Fruit fly (Drosophila melanogaster): ENCODE results near the gene CG8997.

- TF ChIP-seq CG7368 (GFP tag; optimal IDR thresholded peaks at IDR 0.05) (no peak), Hr39 (GFP tag; optimal IDR thresholded peaks at IDR 0.05) (no peak), fkh (GFP tag; optimal IDR thresholded peaks at IDR 0.05) (no peak), eg (GFP tag; IDR thresholded peaks at IDR 0.05) (0 out of 3 replicates have a peak, but pooled peaks have one; percentile 19), Hr4 (GFP tag; optimal IDR thresholded peaks at IDR 0.05) (no peak), Ets96B (tag; optimal IDR thresholded peaks at IDR 0.05) (no peak), OdsH (GFP tag; optimal IDR thresholded peaks at IDR 0.05) (no peak), CG3919 (GFP tag; optimal IDR thresholded peaks at IDR 0.05) (no peak), CG31627 (GFP tag; optimal IDR thresholded peaks at IDR 0.05) (no peak), Blimp-1 (GFP tag; optimal IDR thresholded peaks at IDR 0.05) (no peak)
Measured at dm6 chr2L:13835959-13836358, 9.2 kb downstream of the CG8997 start.

Data from whole organism, prepupa.